Fruit fly (Drosophila melanogaster) whole organism, embryonic: ENCODE measurements around the gene CG43051.

Experiments used
- Bteb2 ChIP-seq: fragments of 200-800 bp; sonication (Bioruptor generic); optimal IDR thresholded peaks from 2 replicates; lab custom pipeline; 2016; ENCODE audit warnings: missing biosample characterization, missing genetic modification characterization
- CG10321 ChIP-seq: fragments of 200-800 bp; sonication (Bioruptor generic); IDR thresholded peaks from 2 replicates; pipeline ENCODE4 v1.3.6; 2022; ENCODE audit warnings: missing biosample characterization, missing genetic modification characterization
- CG11247 ChIP-seq: fragments of 200-800 bp; sonication (Bioruptor generic); IDR thresholded peaks from 2 replicates; pipeline ENCODE4 v1.3.6; 2022; ENCODE audit warnings: missing biosample characterization, missing genetic modification characterization
- CG11504 ChIP-seq: fragments of 200-800 bp; sonication (Bioruptor generic); optimal IDR thresholded peaks from 3 replicates; lab custom pipeline; 2019; ENCODE audit warnings: missing biosample characterization, mild to moderate bottlenecking, missing genetic modification characterization, moderate library complexity
- CG12219 ChIP-seq: fragments of 200-800 bp; sonication (Bioruptor generic); optimal IDR thresholded peaks from 3 replicates; lab custom pipeline; 2018; ENCODE audit warnings: missing biosample characterization, mild to moderate bottlenecking, missing genetic modification characterization
- CG15601 ChIP-seq: fragments of 200-800 bp; sonication (Bioruptor generic); optimal IDR thresholded peaks from 3 replicates; lab custom pipeline; 2019; ENCODE audit warnings: missing biosample characterization, mild to moderate bottlenecking, missing genetic modification characterization, moderate library complexity
- CG15696 ChIP-seq: fragments of 200-800 bp; sonication (Bioruptor generic); optimal IDR thresholded peaks from 2 replicates; lab custom pipeline; 2019; ENCODE audit warnings: missing biosample characterization, mild to moderate bottlenecking, missing genetic modification characterization, moderate library complexity
- CG16813 ChIP-seq: fragments of 200-800 bp; sonication (Bioruptor generic); IDR thresholded peaks from 3 replicates; pipeline ENCODE4 v1.3.6; 2022; ENCODE audit warnings: missing biosample characterization, missing genetic modification characterization; ENCODE audit not compliant: partially characterized antibody
- CG16815 ChIP-seq: fragments of 200-800 bp; sonication (Bioruptor generic); optimal IDR thresholded peaks from 3 replicates; lab custom pipeline; 2017; ENCODE audit warnings: missing biosample characterization, mild to moderate bottlenecking, missing genetic modification characterization
- CG17829 ChIP-seq: fragments of 200-800 bp; optimal IDR thresholded peaks from 2 replicates; lab custom pipeline; 2019; ENCODE audit warnings: missing biosample characterization, mild to moderate bottlenecking, missing genetic modification characterization, moderate library complexity
- CG2889 ChIP-seq: fragments of 200-800 bp; sonication (Bioruptor generic); IDR thresholded peaks from 3 replicates; pipeline ENCODE4 v1.3.6; 2022; ENCODE audit warnings: missing biosample characterization, missing genetic modification characterization
- CG3838 ChIP-seq: fragments of 200-800 bp; sonication (Bioruptor generic); optimal IDR thresholded peaks from 3 replicates; lab custom pipeline; 2016; ENCODE audit warnings: missing biosample characterization, missing genetic modification characterization
- CG4328 ChIP-seq: fragments of 200-800 bp; sonication (Bioruptor generic); optimal IDR thresholded peaks from 3 replicates; lab custom pipeline; 2017; ENCODE audit warnings: missing biosample characterization, missing genetic modification reagents, missing genetic modification characterization
- CG4360 ChIP-seq: fragments of 200-800 bp; sonication (Bioruptor generic); IDR thresholded peaks from 2 replicates; pipeline ENCODE4 v1.3.6; 2022; ENCODE audit warnings: missing biosample characterization, missing genetic modification characterization
- CG5180 ChIP-seq: fragments of 200-800 bp; sonication (Bioruptor generic); optimal IDR thresholded peaks from 3 replicates; lab custom pipeline; 2017; ENCODE audit warnings: missing biosample characterization, missing genetic modification characterization, mild to moderate bottlenecking, moderate library complexity, missing genetic modification reagents
- CG6272 ChIP-seq: fragments of 200-800 bp; sonication (Bioruptor generic); IDR thresholded peaks from 2 replicates; pipeline ENCODE4 v1.3.6; 2022; ENCODE audit warnings: missing biosample characterization, missing genetic modification characterization
- CG6813 ChIP-seq: fragments of 200-800 bp; sonication (Bioruptor generic); optimal IDR thresholded peaks from 2 replicates; lab custom pipeline; 2017; ENCODE audit warnings: missing biosample characterization, missing genetic modification characterization, mild to moderate bottlenecking, moderate library complexity, missing genetic modification reagents
- CG9609 ChIP-seq: fragments of 200-800 bp; sonication (Bioruptor generic); optimal IDR thresholded peaks from 3 replicates; lab custom pipeline; 2016; ENCODE audit warnings: missing biosample characterization, missing genetic modification characterization
- CTCF ChIP-seq: fragments of 200-800 bp; sonication (Bioruptor generic); optimal IDR thresholded peaks from 2 replicates; lab custom pipeline; 2017; ENCODE audit warnings: missing biosample characterization, mild to moderate bottlenecking, missing genetic modification characterization, moderate library complexity
- D ChIP-seq, 2 experiments: fragments of 200-800 bp in 1 of 2; fragments of >200 bp in 1 of 2; sonication (Bioruptor generic) in 1 of 2; optimal IDR thresholded peaks; 2 replicates in 1 of 2; 3 replicates in 1 of 2; lab custom pipeline; 2017; ENCODE audit warnings: mild to moderate bottlenecking in 1 of 2, missing biosample characterization in 1 of 2, missing genetic modification characterization in 1 of 2, missing genetic modification reagents in 1 of 2
- Deaf1 ChIP-seq: fragments of 200-800 bp; optimal IDR thresholded peaks from 3 replicates; lab custom pipeline; 2019; ENCODE audit warnings: missing biosample characterization, mild to moderate bottlenecking, missing genetic modification characterization, moderate library complexity
- Drgx ChIP-seq: fragments of 200-800 bp; sonication (Bioruptor generic); IDR thresholded peaks from 2 replicates; pipeline ENCODE4 v1.3.6; 2022; ENCODE audit warnings: missing biosample characterization, missing genetic modification characterization
- Ets97D ChIP-seq: fragments of 200-800 bp; sonication (Bioruptor generic); optimal IDR thresholded peaks from 3 replicates; lab custom pipeline; 2016; ENCODE audit warnings: missing biosample characterization, missing genetic modification characterization
- HmgD ChIP-seq: fragments of 200-800 bp; sonication (Bioruptor generic); optimal IDR thresholded peaks from 3 replicates; lab custom pipeline; 2016; ENCODE audit warnings: missing biosample characterization, missing genetic modification characterization
- Jarid2 ChIP-seq: fragments of 200-800 bp; sonication (Bioruptor generic); optimal IDR thresholded peaks from 3 replicates; lab custom pipeline; 2017; ENCODE audit warnings: mild to moderate bottlenecking, missing biosample characterization, missing genetic modification reagents, missing genetic modification characterization
- Kr ChIP-seq: fragments of 200-800 bp; sonication (Bioruptor generic); optimal IDR thresholded peaks from 2 replicates; lab custom pipeline; 2017; ENCODE audit warnings: missing biosample characterization, mild to moderate bottlenecking, missing genetic modification characterization
- Lim3 ChIP-seq: fragments of 200-800 bp; sonication (Bioruptor generic); IDR thresholded peaks from 2 replicates; pipeline ENCODE4 v1.3.6; 2022; ENCODE audit warnings: missing biosample characterization, missing genetic modification characterization
- MESR4 ChIP-seq: fragments of 200-800 bp; sonication (Bioruptor generic); optimal IDR thresholded peaks from 2 replicates; lab custom pipeline; 2018; ENCODE audit warnings: missing biosample characterization, mild to moderate bottlenecking, missing genetic modification characterization, moderate library complexity
- Myb ChIP-seq: fragments of 200-800 bp; sonication (Bioruptor generic); optimal IDR thresholded peaks from 2 replicates; lab custom pipeline; 2016; ENCODE audit warnings: missing biosample characterization, missing genetic modification characterization
- Scr ChIP-seq: fragments of 200-800 bp; sonication (Bioruptor generic); IDR thresholded peaks from 2 replicates; pipeline ENCODE4 v1.3.6; 2022; ENCODE audit warnings: missing biosample characterization, missing genetic modification characterization; ENCODE audit not compliant: partially characterized antibody
- bsh ChIP-seq, 2 experiments: fragments of 200-800 bp; sonication (Bioruptor generic); optimal IDR thresholded peaks; 2 replicates each; lab custom pipeline; 2017 to 2018; ENCODE audit warnings: mild to moderate bottlenecking in 2 of 2, missing biosample characterization in 2 of 2, missing genetic modification characterization in 2 of 2, moderate library complexity in 1 of 2
- btn ChIP-seq: fragments of 200-800 bp; sonication (Bioruptor generic); optimal IDR thresholded peaks from 2 replicates; lab custom pipeline; 2016; ENCODE audit warnings: missing biosample characterization, missing genetic modification characterization
- cas ChIP-seq: fragments of 200-800 bp; sonication (Bioruptor generic); IDR thresholded peaks from 2 replicates; pipeline ENCODE4 v1.3.6; 2022; ENCODE audit warnings: missing biosample characterization, missing genetic modification characterization
- cato ChIP-seq: fragments of 200-800 bp; sonication (Bioruptor generic); optimal IDR thresholded peaks from 2 replicates; lab custom pipeline; 2016; ENCODE audit warnings: missing biosample characterization, missing genetic modification characterization, borderline replicate concordance
- chinmo ChIP-seq: fragments of 200-800 bp; sonication (Bioruptor generic); IDR thresholded peaks from 4 replicates; pipeline ENCODE4 v1.3.6; 2022; ENCODE audit warnings: missing biosample characterization, missing genetic modification characterization; ENCODE audit not compliant: partially characterized antibody
- dati ChIP-seq: fragments of 200-800 bp; sonication (Bioruptor generic); IDR thresholded peaks from 2 replicates; pipeline ENCODE4 v1.3.6; 2022; ENCODE audit warnings: missing biosample characterization, missing genetic modification characterization
- eve ChIP-seq, 2 experiments: fragments of >200 bp; optimal IDR thresholded peaks; 2 replicates each; lab custom pipeline; 2017; ENCODE audit warnings: missing biosample characterization in 2 of 2, missing genetic modification characterization in 2 of 2
- eyg ChIP-seq: fragments of 200-800 bp; sonication (Bioruptor generic); optimal IDR thresholded peaks from 3 replicates; lab custom pipeline; 2016; ENCODE audit warnings: missing biosample characterization, missing genetic modification characterization
- fd102C ChIP-seq: fragments of 200-800 bp; sonication (Bioruptor generic); optimal IDR thresholded peaks from 2 replicates; lab custom pipeline; 2018; ENCODE audit warnings: missing biosample characterization, mild to moderate bottlenecking, missing genetic modification characterization, moderate library complexity
- fru ChIP-seq: fragments of >200 bp; optimal IDR thresholded peaks from 2 replicates; lab custom pipeline; 2017
- ind ChIP-seq: fragments of 200-800 bp; sonication (Bioruptor generic); optimal IDR thresholded peaks from 3 replicates; lab custom pipeline; 2016; ENCODE audit warnings: missing biosample characterization, missing genetic modification characterization
- jigr1 ChIP-seq: fragments of 200-800 bp; sonication (Bioruptor generic); IDR thresholded peaks from 3 replicates; pipeline ENCODE4 v1.3.6; 2022; ENCODE audit warnings: missing biosample characterization, missing genetic modification characterization
- jumu ChIP-seq: fragments of 200-800 bp; sonication (Bioruptor generic); optimal IDR thresholded peaks from 3 replicates; lab custom pipeline; 2016; ENCODE audit warnings: missing biosample characterization, missing genetic modification characterization
- maf-S ChIP-seq: fragments of 200-800 bp; sonication (Bioruptor generic); optimal IDR thresholded peaks from 2 replicates; lab custom pipeline; 2016; ENCODE audit warnings: missing biosample characterization, missing genetic modification characterization
- repo ChIP-seq: fragments of 200-800 bp; sonication (Bioruptor generic); optimal IDR thresholded peaks from 2 replicates; lab custom pipeline; 2016; ENCODE audit warnings: missing biosample characterization, missing genetic modification characterization
- sens-2 ChIP-seq: fragments of 200-800 bp; sonication (Bioruptor generic); IDR thresholded peaks from 2 replicates; pipeline ENCODE4 v1.3.6; 2022; ENCODE audit warnings: missing biosample characterization, missing genetic modification characterization
- stwl ChIP-seq: fragments of 200-800 bp; sonication (Bioruptor generic); optimal IDR thresholded peaks from 3 replicates; lab custom pipeline; 2018; ENCODE audit warnings: missing biosample characterization, mild to moderate bottlenecking, missing genetic modification characterization, moderate library complexity
- wdn ChIP-seq: fragments of 200-800 bp; sonication (Bioruptor generic); IDR thresholded peaks from 2 replicates; pipeline ENCODE4 v1.3.6; 2022; ENCODE audit warnings: missing biosample characterization, missing genetic modification characterization
- wor ChIP-seq: fragments of 200-800 bp; sonication (Bioruptor generic); IDR thresholded peaks from 2 replicates; pipeline ENCODE4 v1.3.6; 2022; ENCODE audit warnings: missing biosample characterization, missing genetic modification characterization
- zen ChIP-seq: fragments of 200-800 bp; sonication (Bioruptor generic); optimal IDR thresholded peaks from 3 replicates; lab custom pipeline; 2018; ENCODE audit warnings: missing biosample characterization, mild to moderate bottlenecking, missing genetic modification characterization, moderate library complexity

CG43051 gene

DNA sequence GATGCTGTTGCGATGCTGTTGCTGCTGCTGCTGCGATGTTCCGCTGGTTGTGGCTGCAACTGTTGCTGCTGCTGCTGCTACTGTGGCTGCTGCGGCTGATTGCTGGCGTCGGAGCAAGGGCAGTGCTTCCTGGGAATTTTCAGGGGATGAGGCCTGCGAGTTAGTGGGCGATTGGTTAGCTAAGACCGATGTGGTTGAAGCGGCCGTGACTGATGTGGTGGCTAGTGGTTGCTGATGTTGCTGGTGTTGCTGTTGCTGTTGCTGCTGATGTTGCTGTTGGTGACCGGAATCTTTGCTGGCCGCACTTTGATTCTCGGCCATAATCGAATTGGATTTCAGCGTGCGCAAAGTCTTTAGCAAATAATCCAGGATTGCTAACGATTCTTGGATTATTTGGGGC, 31.6 kb downstream of the CG43051 start:
- TF ChIP-seq repo (GFP tag; lab: Kevin White, UChicago) (no peak), CG6813 (GFP tag; lab: Kevin White, UChicago) (no peak), dati (GFP tag; lab: Robert Waterston, UW) (no peak), CG11504 (tag; lab: Kevin White, UChicago) (peak; percentile 30), D (optimal IDR thresholded peaks at IDR 0.05; lab: Kevin White, UChicago) (no peak), D (GFP tag; optimal IDR thresholded peaks at IDR 0.05; lab: Kevin White, UChicago) (no peak), CG5180 (GFP tag; lab: Kevin White, UChicago) (peak; percentile 6), CG4328 (no peak)

DNA sequence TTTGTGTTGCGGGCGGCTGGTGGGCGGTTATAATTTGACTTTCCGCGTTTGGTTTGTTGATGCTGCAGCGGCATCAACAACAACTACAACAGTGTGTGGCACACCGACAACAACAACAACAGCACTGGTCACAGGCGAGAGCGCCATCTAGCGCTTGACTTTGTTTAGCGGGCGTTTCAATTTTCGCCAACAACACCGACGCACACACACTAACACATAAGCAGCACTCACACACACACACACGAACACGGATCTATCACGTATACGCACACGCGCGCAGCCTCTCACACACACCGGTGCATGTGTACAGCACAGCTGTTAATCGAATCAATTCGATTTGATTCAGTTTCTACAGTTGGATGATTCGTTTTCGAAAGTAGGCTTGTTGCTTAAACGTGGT, 32.5 kb downstream of the CG43051 start:
- TF ChIP-seq Bteb2 (no peak), CG16813 (GFP tag; lab: Robert Waterston, UW) (peak; percentile 15; the same call in 1 of the 3 replicates), eve (GFP tag; optimal IDR thresholded peaks at IDR 0.05; lab: Kevin White, UChicago) (no peak), maf-S (GFP tag; lab: Kevin White, UChicago) (no peak), HmgD (no peak), Scr (GFP tag; lab: Robert Waterston, UW) (no peak), CG17829 (tag; lab: Kevin White, UChicago) (no peak), Kr (GFP tag; lab: Kevin White, UChicago) (no peak), CG2889 (GFP tag; lab: Robert Waterston, UW) (no peak), MESR4 (GFP tag; lab: Kevin White, UChicago) (no peak), CG16815 (GFP tag; lab: Kevin White, UChicago) (no peak), CG12219 (GFP tag; lab: Kevin White, UChicago) (no peak), Deaf1 (tag; lab: Kevin White, UChicago) (peak; percentile 29), eyg (GFP tag; lab: Kevin White, UChicago) (no peak), CG4360 (GFP tag; lab: Robert Waterston, UW) (peak; percentile 88), Drgx (GFP tag; lab: Robert Waterston, UW) (no peak), D (optimal IDR thresholded peaks at IDR 0.05; lab: Kevin White, UChicago) (no peak), D (GFP tag; optimal IDR thresholded peaks at IDR 0.05; lab: Kevin White, UChicago) (no peak), Lim3 (GFP tag; lab: Robert Waterston, UW) (no peak), fd102C (no peak), CG15696 (no peak), cas (GFP tag; lab: Robert Waterston, UW) (no peak), sens-2 (GFP tag; lab: Robert Waterston, UW) (no peak), Myb (GFP tag; lab: Kevin White, UChicago) (no peak), stwl (tag; lab: Kevin White, UChicago) (no peak), wor (GFP tag; lab: Robert Waterston, UW) (no peak), CTCF (GFP tag; lab: Kevin White, UChicago) (peak; percentile 89), btn (no peak), fru (lab: Kevin White, UChicago) (no peak), jigr1 (GFP tag; lab: Robert Waterston, UW) (no peak), CG6272 (no peak), bsh (GFP tag; optimal IDR thresholded peaks at IDR 0.05; lab: Kevin White, UChicago) (no peak), CG15601 (tag; lab: Kevin White, UChicago) (no peak), ind (GFP tag; lab: Kevin White, UChicago) (no peak), cato (GFP tag; lab: Kevin White, UChicago) (no peak), chinmo (GFP tag; lab: Robert Waterston, UW) (peak; percentile 68; the same call in 1 of the 4 replicates), Ets97D (GFP tag; lab: Kevin White, UChicago) (no peak), jumu (no peak), CG9609 (GFP tag; lab: Kevin White, UChicago) (no peak), Jarid2 (no peak), CG11247 (GFP tag; lab: Robert Waterston, UW) (no peak), CG10321 (GFP tag; lab: Robert Waterston, UW) (no peak), zen (tag; lab: Kevin White, UChicago) (no peak), CG3838 (GFP tag; lab: Kevin White, UChicago) (no peak), wdn (no peak)
